Fruit fly (Drosophila melanogaster) whole organism, wandering third instar larva: Measurements from ENCODE around the gene Itpr.

ENCODE experiments used
- Abd-B ChIP-seq: fragments of >200 bp; optimal IDR thresholded peaks from 2 replicates; lab custom pipeline; 2017; ENCODE audit warnings: missing biosample characterization, missing genetic modification characterization
- CG32264 ChIP-seq: fragments of 200-800 bp; sonication (Bioruptor generic); optimal IDR thresholded peaks from 2 replicates; lab custom pipeline; 2016; ENCODE audit warnings: missing biosample characterization, missing genetic modification characterization
- CG9705 ChIP-seq: fragments of 200-800 bp; sonication (Bioruptor generic); optimal IDR thresholded peaks from 2 replicates; lab custom pipeline; 2018; ENCODE audit warnings: missing biosample characterization, mild to moderate bottlenecking, missing genetic modification characterization
- Dfd ChIP-seq: fragments of >200 bp; optimal IDR thresholded peaks from 2 replicates; lab custom pipeline; 2017; ENCODE audit warnings: missing biosample characterization, missing genetic modification characterization
- HLH106 ChIP-seq: fragments of 200-800 bp; optimal IDR thresholded peaks from 3 replicates; lab custom pipeline; 2019; ENCODE audit warnings: missing biosample characterization, mild to moderate bottlenecking, missing genetic modification characterization, moderate library complexity
- Hnf4 ChIP-seq: fragments of 200-800 bp; sonication (Bioruptor generic); optimal IDR thresholded peaks from 2 replicates; lab custom pipeline; 2016; ENCODE audit warnings: missing biosample characterization, mild to moderate bottlenecking, missing genetic modification characterization
- Hr78 ChIP-seq: fragments of >200 bp; optimal IDR thresholded peaks from 2 replicates; lab custom pipeline; 2017; ENCODE audit warnings: missing biosample characterization, missing genetic modification characterization
- Hr83 ChIP-seq: fragments of 200-300 bp; sonication (Bioruptor generic); optimal IDR thresholded peaks from 2 replicates; lab custom pipeline; 2016; ENCODE audit warnings: missing biosample characterization, mild to moderate bottlenecking, missing genetic modification characterization, moderate library complexity; ENCODE audit not compliant: poor library complexity, severe bottlenecking
- Mio ChIP-seq: sonication (Bioruptor generic); optimal IDR thresholded peaks from 2 replicates; lab custom pipeline; 2016; ENCODE audit warnings: missing biosample characterization, missing genetic modification characterization
- Myc ChIP-seq: fragments of >200 bp; optimal IDR thresholded peaks from 2 replicates; lab custom pipeline; 2017
- N ChIP-seq: fragments of >200 bp; optimal IDR thresholded peaks from 2 replicates; lab custom pipeline; 2018; ENCODE audit warnings: missing biosample characterization, missing external identifiers, missing genetic modification characterization
- OdsH ChIP-seq: fragments of 200-800 bp; sonication (Bioruptor generic); optimal IDR thresholded peaks from 2 replicates; lab custom pipeline; 2016; ENCODE audit warnings: missing biosample characterization, mild to moderate bottlenecking, missing genetic modification characterization
- Rel ChIP-seq, 2 experiments: fragments of 200-800 bp; sonication (Bioruptor generic) in 1 of 2; optimal IDR thresholded peaks; 2 replicates in 1 of 2; 3 replicates in 1 of 2; lab custom pipeline; 2016 to 2019; ENCODE audit warnings: mild to moderate bottlenecking in 2 of 2, missing biosample characterization in 2 of 2, missing genetic modification characterization in 2 of 2, moderate library complexity in 1 of 2
- Sp1 ChIP-seq: fragments of 200-800 bp; sonication (Bioruptor generic); optimal IDR thresholded peaks from 3 replicates; lab custom pipeline; 2019; ENCODE audit warnings: missing biosample characterization, mild to moderate bottlenecking, missing genetic modification characterization, moderate library complexity
- Vsx2 ChIP-seq: fragments of 200-300, 225-300 bp; sonication (Bioruptor generic); optimal IDR thresholded peaks from 2 replicates; lab custom pipeline; 2018; ENCODE audit warnings: missing biosample characterization, missing genetic modification characterization; ENCODE audit not compliant: partially characterized antibody
- br ChIP-seq: fragments of 200-800 bp; sonication (Bioruptor generic); optimal IDR thresholded peaks from 2 replicates; lab custom pipeline; 2016; ENCODE audit warnings: missing biosample characterization, missing genetic modification characterization
- dl ChIP-seq, 2 experiments: fragments of 175-275, 200-275 bp in 1 of 2; fragments of 200-275 bp in 1 of 2; sonication (Bioruptor generic); optimal IDR thresholded peaks; lab custom pipeline; 2018; ENCODE audit warnings: mild to moderate bottlenecking in 2 of 2, missing biosample characterization in 2 of 2, missing genetic modification characterization in 2 of 2, moderate library complexity in 2 of 2; ENCODE audit not compliant: partially characterized antibody in 2 of 2, insufficient read depth in 1 of 2
- ey ChIP-seq: fragments of 200-800 bp; sonication (Bioruptor generic); optimal IDR thresholded peaks from 2 replicates; lab custom pipeline; 2016; ENCODE audit warnings: missing biosample characterization, missing genetic modification characterization
- foxo ChIP-seq, 2 experiments: fragments of 200-800 bp; sonication (Bioruptor generic); optimal IDR thresholded peaks; 2 replicates in 1 of 2; 3 replicates in 1 of 2; lab custom pipeline; 2016 to 2017; ENCODE audit warnings: missing biosample characterization in 2 of 2, missing genetic modification characterization in 2 of 2
- fru ChIP-seq: fragments of 200-800 bp; sonication (Bioruptor generic); optimal IDR thresholded peaks from 3 replicates; lab custom pipeline; 2016; ENCODE audit warnings: missing biosample characterization, mild to moderate bottlenecking, missing genetic modification characterization
- h ChIP-seq: fragments of 200-800 bp; sonication (Bioruptor generic); optimal IDR thresholded peaks from 3 replicates; lab custom pipeline; 2016; ENCODE audit warnings: missing biosample characterization, mild to moderate bottlenecking, missing genetic modification characterization
- jim ChIP-seq: fragments of 175-275, 200-325 bp; sonication (Bioruptor generic); optimal IDR thresholded peaks from 2 replicates; lab custom pipeline; 2016; ENCODE audit warnings: missing biosample characterization, mild to moderate bottlenecking, missing genetic modification characterization
- lola ChIP-seq: fragments of >200 bp; optimal IDR thresholded peaks from 2 replicates; lab custom pipeline; 2017; ENCODE audit warnings: missing biosample characterization, missing genetic modification characterization
- sage ChIP-seq: fragments of 200-800 bp; sonication (Bioruptor generic); optimal IDR thresholded peaks from 2 replicates; lab custom pipeline; 2016; ENCODE audit warnings: missing biosample characterization, mild to moderate bottlenecking, missing genetic modification characterization
- woc ChIP-seq: sonication (Bioruptor generic); optimal IDR thresholded peaks from 2 replicates; lab custom pipeline; 2016; ENCODE audit warnings: missing biosample characterization, mild to moderate bottlenecking, missing genetic modification characterization

The Itpr gene

dm6 chr3R:5570635-5571436, 53.9 kb downstream of the Itpr start, which contains the start of gene CRMP:
CRMP (plus strand) TSS chr3R:5571108.
- TF ChIP-seq Abd-B (GFP tag; lab: Kevin White, UChicago): no peak
- peak in 1 of 2 experiments; percentile 11 for TF ChIP-seq foxo (GFP tag; optimal IDR thresholded peaks at IDR 0.05; lab: Kevin White, UChicago)

DNA sequence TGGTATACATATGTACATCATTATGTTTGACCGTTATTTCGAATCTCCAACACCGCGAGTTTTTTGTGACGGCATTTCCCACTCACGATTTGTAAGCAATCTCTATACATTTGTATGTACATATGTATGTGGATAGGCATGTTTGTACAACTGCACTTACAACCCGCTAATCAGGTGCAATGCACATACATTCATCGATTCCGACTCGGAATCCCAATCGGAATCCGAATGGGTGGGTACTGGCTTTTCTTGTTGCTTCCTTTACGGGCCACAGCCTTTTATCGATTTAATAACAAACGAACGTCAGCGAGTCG, 54.5 kb downstream of the Itpr start:
- TF ChIP-seq Mio: no peak

dm6 chr3R:5571756-5572155, 54.8 kb downstream of the Itpr start:
- TF ChIP-seq Vsx2 (no peak), Rel (GFP tag; optimal IDR thresholded peaks at IDR 0.05; lab: Kevin White, UChicago) (no peak), Rel (tag; optimal IDR thresholded peaks at IDR 0.05; lab: Kevin White, UChicago) (peak; percentile 28), Abd-B (GFP tag; lab: Kevin White, UChicago) (no peak), CG32264 (GFP tag; lab: Kevin White, UChicago) (no peak), dl (GFP tag; optimal IDR thresholded peaks at IDR 0.05; lab: Kevin White, UChicago; ENCODE audit: insufficient read depth in 1 of 2, partially characterized antibody in 2 of 2) (no peak), foxo (GFP tag; optimal IDR thresholded peaks at IDR 0.05; lab: Kevin White, UChicago) (no peak), Hr78 (GFP tag; lab: Kevin White, UChicago) (no peak), HLH106 (tag; lab: Kevin White, UChicago) (no peak), Hr83 (GFP tag; lab: Kevin White, UChicago) (no peak)

- peak; percentile 30 for TF ChIP-seq HLH106 (tag; lab: Kevin White, UChicago)
- peak in 1 of 2 experiments; percentile 26 for TF ChIP-seq foxo (GFP tag; optimal IDR thresholded peaks at IDR 0.05; lab: Kevin White, UChicago)
- TF ChIP-seq woc (GFP tag; lab: Kevin White, UChicago): peak; percentile 20
- TF ChIP-seq Dfd (GFP tag; lab: Kevin White, UChicago): no peak
- peak; percentile 2 for TF ChIP-seq fru (GFP tag; lab: Kevin White, UChicago)
- peak; percentile 37 for TF ChIP-seq Sp1
- TF ChIP-seq Hnf4 (GFP tag; lab: Kevin White, UChicago): no peak
- TF ChIP-seq, all 38 proteins: peak for 5
Observed at dm6 chr3R:5572900-5573665, 56.2 kb downstream of the Itpr start.

DNA sequence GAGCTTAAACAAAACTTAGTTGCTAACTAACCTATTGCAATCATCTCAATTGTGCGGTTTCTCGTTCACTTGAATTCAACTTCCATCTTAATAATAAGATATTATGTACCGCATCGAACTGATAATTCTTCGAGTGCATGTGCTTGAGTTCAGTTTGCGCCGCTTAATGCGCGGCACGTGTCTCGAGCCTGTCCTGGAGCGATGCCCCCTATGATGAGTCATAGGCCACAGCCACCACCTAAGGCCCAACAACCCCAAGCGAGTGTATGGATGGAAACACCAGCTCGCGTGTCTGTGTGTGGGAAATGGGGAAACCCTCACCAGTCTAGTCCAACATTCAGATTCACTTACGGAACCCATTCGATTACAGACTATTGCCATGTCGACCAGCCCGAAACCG, 57.0 kb downstream of the Itpr start:
- TF ChIP-seq Dfd (GFP tag; lab: Kevin White, UChicago): no peak
- peak; percentile 4 for TF ChIP-seq br (GFP tag; lab: Kevin White, UChicago)
- no peak for TF ChIP-seq Hr83 (GFP tag; lab: Kevin White, UChicago)
- no peak for TF ChIP-seq lola (GFP tag; lab: Kevin White, UChicago)
- TF ChIP-seq Sp1: no peak
- TF ChIP-seq Myc: no peak

- TF ChIP-seq Hnf4 (GFP tag; lab: Kevin White, UChicago) (no peak), Myc (no peak), Abd-B (GFP tag; lab: Kevin White, UChicago) (no peak), ey (peak; percentile 34), jim (GFP tag; lab: Kevin White, UChicago) (peak; percentile 58), OdsH (GFP tag; lab: Kevin White, UChicago) (peak; percentile 15), sage (GFP tag; lab: Kevin White, UChicago) (no peak), Hr83 (GFP tag; lab: Kevin White, UChicago) (peak; percentile 88), h (GFP tag; lab: Kevin White, UChicago) (peak; percentile 54), CG9705 (GFP tag; lab: Kevin White, UChicago) (peak; percentile 16), N (GFP tag; lab: Kevin White, UChicago) (no peak)
Observed at dm6 chr3R:5587863-5588519, 71.1 kb downstream of the Itpr start, which contains the start of gene CG2926. CG2926 (minus strand) TSS chr3R:5588380.
